Worm (Caenorhabditis elegans) whole organism, dauer: Measurements from ENCODE around the gene sart-3.
"Not testable (repeated sequence)": the region's sequence is repeated elsewhere in the genome, so short reads cannot be mapped to it uniquely, and the experiment has no call there.

Experiments used
- unc-62 ChIP-seq: sonication (generic microtip); optimal IDR thresholded peaks from 2 replicates; lab custom pipeline; 2017; ENCODE audit warnings: missing biosample characterization, missing genetic modification reagents, missing genetic modification characterization

The sart-3 gene

DNA sequence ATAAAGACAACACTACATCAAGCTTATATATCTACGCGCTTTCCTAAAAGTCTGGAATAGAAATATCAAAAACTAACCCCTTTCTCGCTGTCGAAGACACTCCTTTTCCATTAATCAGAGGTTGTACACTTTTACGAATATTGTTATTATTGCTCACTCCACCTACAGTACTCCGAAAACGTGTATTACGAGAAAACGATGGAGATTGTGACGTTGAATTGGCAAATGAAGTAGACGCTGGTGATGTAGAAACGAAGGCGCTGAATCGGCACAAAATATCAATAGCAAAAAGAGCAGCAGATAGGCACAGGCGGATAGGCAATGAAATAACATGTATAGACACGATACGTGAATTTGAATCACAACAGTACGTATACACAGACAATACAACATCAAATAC, 11.5 kb upstream of the sart-3 start:
- TF ChIP-seq unc-62 = no peak

DNA sequence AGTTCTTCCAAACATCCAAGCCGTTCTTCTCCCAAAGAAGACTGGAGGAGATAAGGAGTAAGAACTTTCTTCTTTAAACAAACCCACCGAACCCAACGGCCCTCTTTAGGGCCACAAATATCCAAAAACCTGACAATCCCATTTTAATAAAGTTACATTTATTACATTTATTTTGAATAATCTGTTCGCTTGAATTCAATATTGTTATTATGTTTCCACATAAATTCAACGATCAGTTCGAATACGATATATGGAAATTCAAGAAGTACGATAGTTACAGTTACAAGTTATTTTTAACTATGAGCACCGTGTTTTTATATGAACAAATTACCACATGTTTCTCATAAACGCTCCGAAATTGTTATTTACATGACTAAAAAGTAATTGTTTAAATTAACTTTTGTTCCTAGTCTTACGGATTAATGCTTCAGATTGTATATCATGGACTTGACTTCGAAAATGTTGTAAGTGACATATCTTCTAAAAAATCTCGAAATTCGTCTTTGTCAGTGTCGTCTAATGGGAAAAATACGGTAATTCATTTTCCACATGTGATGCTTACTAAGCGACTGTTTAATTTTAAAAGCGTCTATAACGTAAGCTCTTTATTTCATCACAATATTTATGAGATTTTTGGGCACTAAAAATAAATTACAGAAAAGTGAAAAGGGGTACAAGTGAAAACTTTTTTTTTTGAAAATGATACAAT, 8.1 kb upstream of the sart-3 start:
- TF ChIP-seq unc-62 = no peak

DNA sequence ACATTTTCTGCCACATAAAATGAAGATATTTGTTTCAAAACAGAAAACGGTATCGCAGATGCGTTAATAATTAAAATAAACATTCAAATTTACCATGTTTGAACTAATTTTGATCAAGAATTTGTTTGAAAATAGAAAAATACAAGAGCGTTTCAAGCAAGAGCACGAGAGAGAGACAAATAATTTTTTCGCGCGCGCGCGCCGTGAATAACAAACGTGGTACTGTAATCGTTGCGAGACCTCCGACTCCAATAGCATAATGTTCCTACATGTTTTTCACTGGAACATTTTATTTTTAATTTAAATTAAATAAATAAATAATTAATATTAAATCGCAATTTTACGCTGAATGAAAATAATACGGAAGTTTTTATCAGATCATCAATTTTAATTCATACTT, 4.3 kb upstream of the sart-3 start, which contains the start of gene F54E12.2:
Gene F54E12.2, minus strand, starts transcription at position 164 of the 400 bp plus-strand sequence.
- no peak for TF ChIP-seq unc-62

DNA sequence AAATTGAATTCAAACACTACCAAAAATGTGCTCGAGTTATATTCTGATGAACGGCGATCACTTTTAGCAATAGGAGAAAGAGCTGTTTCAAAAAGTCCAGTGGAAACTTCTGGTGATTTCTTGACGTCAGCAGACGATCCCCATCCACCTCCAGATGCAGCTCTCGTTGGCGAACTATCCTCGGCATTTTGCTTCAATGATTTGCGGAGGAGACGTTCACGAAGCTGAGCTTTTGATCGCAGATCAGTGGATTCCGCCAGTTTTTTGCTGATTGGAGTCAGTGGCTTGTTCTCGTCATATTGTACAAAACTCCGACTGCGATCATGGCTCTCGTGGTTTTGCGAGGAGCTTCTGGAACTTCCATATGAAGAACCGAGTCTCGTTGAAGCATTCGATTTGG, 3.4 kb upstream of the sart-3 start:
- TF ChIP-seq unc-62 = no peak

- no peak for TF ChIP-seq unc-62
Measured at ce11 chrIV:11329269-11329668, 3.5 kb downstream of the sart-3 start, which contains the start of gene leo-1. Gene leo-1, minus strand, starts transcription at chrIV:11329369.

DNA sequence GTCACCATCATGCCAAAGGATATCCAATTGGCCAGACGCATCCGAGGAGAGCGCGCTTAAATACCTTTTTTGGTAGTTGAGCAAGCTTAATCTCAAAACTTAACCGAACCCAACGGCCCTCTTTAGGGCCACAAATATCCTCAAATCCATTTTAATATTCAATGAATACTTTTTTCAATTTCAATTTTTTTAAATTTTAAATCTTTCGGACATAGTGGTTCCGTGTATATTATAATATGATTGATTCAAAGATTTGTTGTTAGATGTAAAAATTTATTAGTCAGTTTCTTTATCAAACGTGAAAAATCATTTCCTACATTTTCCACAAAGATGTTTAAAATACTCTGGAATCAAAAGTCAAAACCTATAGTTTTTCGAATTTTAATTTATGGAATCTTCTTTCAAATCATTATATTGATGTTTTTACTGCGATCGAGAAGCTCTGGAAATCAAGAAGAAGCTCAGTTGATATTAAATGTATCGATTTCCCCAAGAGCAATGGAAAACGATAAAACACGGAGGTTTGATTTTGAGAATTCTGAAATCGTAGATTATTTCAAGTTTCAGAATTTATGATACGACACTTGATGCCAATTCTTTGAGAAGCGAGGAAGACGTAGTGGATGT, 5.7 kb downstream of the sart-3 start, which contains the start of gene B0035.21:
Gene B0035.21, plus strand, starts transcription at position 322 of the 627 bp plus-strand sequence.
- TF ChIP-seq unc-62 = no peak

DNA sequence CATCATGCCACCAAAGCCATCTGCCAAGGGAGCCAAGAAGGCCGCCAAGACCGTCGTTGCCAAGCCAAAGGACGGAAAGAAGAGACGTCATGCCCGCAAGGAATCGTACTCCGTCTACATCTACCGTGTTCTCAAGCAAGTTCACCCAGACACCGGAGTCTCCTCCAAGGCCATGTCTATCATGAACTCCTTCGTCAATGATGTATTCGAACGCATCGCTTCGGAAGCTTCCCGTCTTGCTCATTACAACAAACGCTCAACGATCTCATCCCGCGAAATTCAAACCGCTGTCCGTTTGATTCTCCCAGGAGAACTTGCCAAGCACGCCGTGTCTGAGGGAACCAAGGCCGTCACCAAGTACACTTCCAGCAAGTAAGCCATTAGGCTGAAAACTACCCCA, 8.0 kb downstream of the sart-3 start, which contains the start of gene his-48:
Gene his-48, plus strand, starts transcription at position 5 of the 400 bp plus-strand sequence.
- not testable (repeated sequence) for TF ChIP-seq unc-62

DNA sequence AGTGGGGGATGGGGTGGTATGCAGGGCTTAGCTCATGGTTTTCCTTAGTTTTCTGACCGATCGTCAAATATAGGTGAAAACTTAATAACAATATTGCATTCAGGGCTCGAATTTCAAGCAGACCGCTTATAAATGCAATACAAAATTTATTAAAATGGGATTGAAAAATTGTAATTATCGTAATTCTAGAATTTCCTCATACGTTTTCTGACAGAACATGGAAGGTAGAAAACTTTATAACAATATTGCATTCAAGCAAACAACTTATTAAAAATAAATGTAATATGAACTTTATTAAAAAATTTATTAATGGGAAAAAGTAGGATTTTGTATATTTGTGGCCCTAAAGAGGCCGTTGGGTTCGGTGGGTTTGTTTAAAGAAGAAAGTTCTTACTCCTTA, 9.1 kb downstream of the sart-3 start:
- no peak for TF ChIP-seq unc-62

DNA sequence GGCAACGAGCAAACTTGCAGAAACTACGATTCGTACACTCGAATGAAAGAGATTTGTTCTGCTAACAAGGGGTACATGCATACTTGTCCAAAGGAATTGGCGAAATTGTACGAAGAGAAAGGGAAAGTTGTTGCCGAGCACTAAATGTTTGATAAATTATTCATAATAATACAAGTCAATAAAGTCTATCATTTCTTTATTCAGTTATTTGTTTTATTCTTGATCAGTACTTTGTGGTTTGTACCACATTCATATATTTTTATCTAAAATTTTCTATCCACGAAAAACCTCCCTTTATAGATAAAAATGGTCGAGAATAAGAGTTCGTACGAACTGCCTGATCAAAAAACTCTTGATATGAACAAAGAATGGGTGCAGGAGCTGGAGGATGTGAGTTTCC, 12.3 kb downstream of the sart-3 start, which contains the start of gene edg-1:
Gene edg-1, plus strand, starts transcription at position 301 of the 400 bp plus-strand sequence.
- TF ChIP-seq unc-62 = no peak

DNA sequence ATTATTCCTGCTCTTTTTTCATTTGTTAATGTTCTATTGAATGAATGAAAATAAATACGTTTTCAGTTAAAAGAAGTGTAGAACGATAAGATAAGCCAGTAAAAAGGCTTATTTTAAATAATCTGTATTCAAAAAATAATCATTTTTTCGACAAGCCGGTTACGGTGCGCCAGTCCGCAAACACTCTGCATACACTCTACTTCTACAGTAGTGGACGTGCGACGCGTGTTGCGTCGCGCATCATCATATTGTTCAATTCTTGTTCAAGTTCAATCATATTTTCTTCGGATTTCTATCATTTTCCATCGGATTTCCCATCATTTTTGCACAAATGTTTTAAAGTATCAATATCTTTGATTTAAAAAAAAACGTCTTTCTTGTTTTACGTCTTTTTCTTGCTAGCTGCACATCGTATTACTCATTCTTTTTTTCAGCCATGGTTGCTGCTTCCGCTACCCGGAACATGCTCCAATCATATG, 12.8 kb downstream of the sart-3 start, which contains the start of gene B0035.18:
Gene B0035.18, plus strand, starts transcription at position 429 of the 479 bp plus-strand sequence.
- TF ChIP-seq unc-62 = no peak

ce11 chrIV:11317119-11317518, 15.7 kb downstream of the sart-3 start, which contains the start of gene gspd-1:
Gene gspd-1, plus strand, starts transcription at chrIV:11317419.
- no peak for TF ChIP-seq unc-62

ce11 chrIV:11316640-11317039, 16.1 kb downstream of the sart-3 start:
- TF ChIP-seq unc-62 = no peak

DNA sequence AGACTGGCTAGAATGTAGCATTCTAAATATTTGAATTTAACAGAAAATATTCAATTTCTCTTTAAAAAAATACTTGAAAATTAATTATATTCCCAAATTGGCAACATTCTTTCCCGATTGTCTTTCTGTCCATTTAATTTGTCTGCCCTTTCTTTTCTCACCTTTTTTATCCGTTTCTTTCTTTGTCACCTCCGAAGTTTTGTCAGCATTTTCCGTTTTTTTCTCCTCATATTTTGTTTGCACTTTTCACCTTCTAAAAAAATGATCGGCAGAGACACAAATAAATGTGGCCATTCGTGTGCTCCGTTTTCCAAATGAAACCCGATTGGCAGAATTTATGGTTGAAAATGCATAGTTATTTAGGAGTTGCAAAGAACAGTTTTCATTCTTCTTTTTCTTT, 16.7 kb downstream of the sart-3 start:
- TF ChIP-seq unc-62 = no peak

DNA sequence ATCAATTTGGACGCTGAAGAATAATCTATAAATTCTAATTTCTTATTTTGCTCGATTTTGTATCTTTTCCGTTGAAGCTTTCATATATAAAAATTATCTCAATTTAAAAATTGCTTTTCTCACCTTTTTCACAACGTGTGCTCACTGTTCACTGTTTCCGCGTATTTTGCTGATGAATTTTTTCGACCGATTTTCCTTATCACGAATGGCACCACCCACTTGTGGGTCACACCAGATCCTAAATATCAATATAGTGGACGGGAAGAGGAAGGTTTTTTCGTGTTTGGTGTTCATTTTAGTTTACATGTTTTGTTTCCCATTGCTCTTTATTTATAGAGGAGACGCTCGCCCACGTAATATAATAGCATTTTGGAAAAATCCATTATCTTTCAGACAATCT, 17.1 kb downstream of the sart-3 start:
- TF ChIP-seq unc-62 = no peak

- TF ChIP-seq unc-62 = no peak
Measured at ce11 chrIV:11314885-11315284, 17.9 kb downstream of the sart-3 start, which contains the start of the genes B0035.3, B0035.22 and pfd-4. Gene B0035.3, minus strand, starts transcription at chrIV:11314998. Gene B0035.22, plus strand, starts transcription at chrIV:11315153. Gene pfd-4, plus strand, starts transcription at chrIV:11315207.

DNA sequence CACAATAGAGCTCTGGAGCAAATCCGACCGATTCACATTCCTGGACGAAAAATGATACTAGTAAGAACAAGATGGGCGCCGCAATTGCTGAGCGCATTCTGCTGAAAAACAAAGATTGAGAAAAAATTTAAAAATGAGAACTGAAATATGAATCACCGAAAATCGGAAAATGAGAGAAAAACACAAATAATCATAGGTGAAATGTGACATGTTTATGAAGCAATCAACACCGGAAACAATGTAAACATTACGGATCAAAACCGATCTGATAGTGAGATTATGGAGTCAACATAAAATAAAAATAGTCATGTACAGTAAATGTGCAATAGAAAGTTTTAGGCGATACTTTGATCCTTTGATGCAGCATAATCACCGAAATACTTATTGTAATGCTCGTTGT, 18.9 kb downstream of the sart-3 start, which contains the start of gene dnj-2:
Gene dnj-2, minus strand, starts transcription at position 101 of the 400 bp plus-strand sequence.
- no peak for TF ChIP-seq unc-62

DNA sequence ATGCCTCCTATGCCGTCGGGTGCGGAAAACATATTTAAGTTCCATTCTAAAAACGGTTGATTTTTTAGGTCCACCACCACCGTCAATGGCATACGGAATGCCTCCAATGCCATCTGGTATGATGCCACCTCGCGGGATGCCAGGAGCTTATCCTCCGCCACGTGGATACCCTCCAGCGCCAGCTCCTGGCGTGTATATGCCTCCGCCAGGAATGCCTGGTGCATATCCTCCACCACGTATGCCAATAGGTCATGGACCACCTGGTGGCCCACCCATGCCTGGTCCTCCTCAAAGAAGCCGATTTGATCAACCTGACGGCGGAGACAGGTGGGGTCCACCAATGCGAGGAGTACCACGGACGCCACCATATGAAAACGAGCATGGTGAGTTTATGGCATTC, 21.3 kb downstream of the sart-3 start:
- TF ChIP-seq unc-62 = no peak
